Worm (Caenorhabditis elegans) whole organism, L2 larva: ENCODE data around the gene C11E4.8.

Experiments used
- C34F6.9 ChIP-seq: fragments of 150-350 bp; optimal IDR thresholded peaks from 2 replicates; lab custom pipeline; 2014; ENCODE audit warnings: missing biosample characterization, missing genetic modification characterization
- F13H6.1 ChIP-seq: sonication (generic microtip); optimal IDR thresholded peaks from 2 replicates; lab custom pipeline; 2016; ENCODE audit warnings: missing genetic modification characterization, missing compliant biosample characterization
- R02D3.7 ChIP-seq: fragments of 150-350 bp; optimal IDR thresholded peaks from 2 replicates; lab custom pipeline; 2014; ENCODE audit warnings: missing biosample characterization, missing genetic modification characterization
- Y55F3AM.14 ChIP-seq: fragments of 200-800 bp; sonication (Bioruptor generic); optimal IDR thresholded peaks from 2 replicates; lab custom pipeline; 2018; ENCODE audit warnings: mild to moderate bottlenecking, missing genetic modification characterization, missing compliant biosample characterization
- ZK546.5 ChIP-seq: sonication (generic microtip); optimal IDR thresholded peaks from 2 replicates; lab custom pipeline; 2017; ENCODE audit warnings: missing biosample characterization, missing genetic modification characterization
- alr-1 ChIP-seq: fragments of 150-350 bp; optimal IDR thresholded peaks from 2 replicates; lab custom pipeline; 2014; ENCODE audit warnings: missing biosample characterization, missing genetic modification characterization
- aly-2 ChIP-seq: fragments of 150-350 bp; optimal IDR thresholded peaks from 2 replicates; lab custom pipeline; 2014; ENCODE audit warnings: missing biosample characterization, missing genetic modification characterization
- ama-1 ChIP-seq: fragments of 150-350 bp; optimal IDR thresholded peaks from 2 replicates; lab custom pipeline; 2018; ENCODE audit warnings: inconsistent platforms
- blmp-1 ChIP-seq: sonication (generic microtip); optimal IDR thresholded peaks from 2 replicates; lab custom pipeline; 2017; ENCODE audit warnings: missing genetic modification characterization, mild to moderate bottlenecking, missing compliant biosample characterization, antibody characterized with exemption, moderate library complexity; ENCODE audit not compliant: insufficient read depth
- ceh-16 ChIP-seq: fragments of 150-350 bp; optimal IDR thresholded peaks from 2 replicates; lab custom pipeline; 2014; ENCODE audit warnings: missing biosample characterization, missing genetic modification characterization
- crh-2 ChIP-seq: sonication (generic microtip); optimal IDR thresholded peaks from 2 replicates; lab custom pipeline; 2017; ENCODE audit warnings: missing biosample characterization, missing genetic modification characterization
- dmd-4 ChIP-seq: sonication (generic microtip); optimal IDR thresholded peaks from 2 replicates; lab custom pipeline; 2017; ENCODE audit warnings: missing biosample characterization, missing genetic modification characterization
- egl-27 ChIP-seq: sonication (generic microtip); optimal IDR thresholded peaks from 3 replicates; lab custom pipeline; 2017; ENCODE audit warnings: missing biosample characterization, missing genetic modification reagents, missing genetic modification characterization
- elt-1 ChIP-seq: fragments of 150-350 bp; optimal IDR thresholded peaks from 2 replicates; lab custom pipeline; 2014; ENCODE audit warnings: missing biosample characterization, missing genetic modification characterization
- elt-3 ChIP-seq: sonication (generic microtip); optimal IDR thresholded peaks from 2 replicates; lab custom pipeline; 2017; ENCODE audit warnings: missing biosample characterization, missing genetic modification characterization
- fos-1 ChIP-seq: fragments of 150-350 bp; optimal IDR thresholded peaks from 2 replicates; lab custom pipeline; 2014; ENCODE audit warnings: missing biosample characterization, missing genetic modification characterization
- gmeb-1 ChIP-seq: fragments of 150-350 bp; optimal IDR thresholded peaks from 2 replicates; lab custom pipeline; 2014; ENCODE audit warnings: missing biosample characterization, missing genetic modification characterization
- lin-13 ChIP-seq: fragments of 150-350 bp; optimal IDR thresholded peaks from 2 replicates; lab custom pipeline; 2014; ENCODE audit warnings: missing biosample characterization, missing genetic modification reagents, missing genetic modification characterization
- lin-39 ChIP-seq: fragments of 150-350 bp; optimal IDR thresholded peaks from 2 replicates; lab custom pipeline; 2014; ENCODE audit warnings: missing biosample characterization, missing genetic modification reagents, missing genetic modification characterization
- lsy-2 ChIP-seq, 2 experiments: fragments of 150-350 bp in 1 of 2; sonication (generic microtip) in 1 of 2; optimal IDR thresholded peaks; 2 replicates each; lab custom pipeline; 2014 to 2017; ENCODE audit warnings: missing biosample characterization in 2 of 2, missing genetic modification characterization in 2 of 2
- mbf-1 ChIP-seq: sonication (generic microtip); optimal IDR thresholded peaks from 2 replicates; lab custom pipeline; 2017; ENCODE audit warnings: missing biosample characterization, missing genetic modification characterization
- mdl-1 ChIP-seq, 2 experiments: fragments of 150-350 bp in 1 of 2; sonication (generic microtip) in 1 of 2; optimal IDR thresholded peaks; 2 replicates each; lab custom pipeline; 2017; ENCODE audit warnings: missing biosample characterization in 2 of 2, missing genetic modification characterization in 2 of 2
- nhr-11 ChIP-seq: fragments of 150-350 bp; optimal IDR thresholded peaks from 2 replicates; lab custom pipeline; 2014; ENCODE audit warnings: missing biosample characterization, missing genetic modification characterization
- nhr-12 ChIP-seq: fragments of 150-350 bp; optimal IDR thresholded peaks from 2 replicates; lab custom pipeline; 2014; ENCODE audit warnings: missing biosample characterization, missing genetic modification characterization
- nhr-129 ChIP-seq: fragments of 150-350 bp; optimal IDR thresholded peaks from 2 replicates; lab custom pipeline; 2014; ENCODE audit warnings: missing biosample characterization, missing genetic modification characterization
- nhr-21 ChIP-seq: fragments of 150-350 bp; optimal IDR thresholded peaks from 2 replicates; lab custom pipeline; 2014; ENCODE audit warnings: missing biosample characterization, missing genetic modification characterization
- nhr-23 ChIP-seq: fragments of 150-350 bp; optimal IDR thresholded peaks from 2 replicates; lab custom pipeline; 2014; ENCODE audit warnings: missing biosample characterization, missing genetic modification reagents, missing genetic modification characterization
- nhr-237 ChIP-seq: fragments of 150-350 bp; optimal IDR thresholded peaks from 2 replicates; lab custom pipeline; 2014; ENCODE audit warnings: missing biosample characterization, missing genetic modification characterization
- nhr-25 ChIP-seq: fragments of 150-350 bp; sonication (generic microtip); optimal IDR thresholded peaks from 3 replicates; lab custom pipeline; 2014; ENCODE audit warnings: missing biosample characterization, missing genetic modification characterization
- nhr-6 ChIP-seq: fragments of 150-350 bp; optimal IDR thresholded peaks from 2 replicates; lab custom pipeline; 2014; ENCODE audit warnings: missing biosample characterization, missing genetic modification characterization
- nhr-77 ChIP-seq: fragments of 150-350 bp; optimal IDR thresholded peaks from 2 replicates; lab custom pipeline; 2014; ENCODE audit warnings: missing biosample characterization, missing genetic modification characterization
- sma-3 ChIP-seq: sonication (generic microtip); optimal IDR thresholded peaks from 2 replicates; lab custom pipeline; 2016; ENCODE audit warnings: missing genetic modification reagents, missing genetic modification characterization, missing compliant biosample characterization
- sma-9 ChIP-seq, 2 experiments: fragments of 150-350 bp in 1 of 2; sonication (generic microtip) in 1 of 2; optimal IDR thresholded peaks; 2 replicates each; lab custom pipeline; 2014 to 2016; ENCODE audit warnings: missing genetic modification characterization in 2 of 2, mild to moderate bottlenecking in 1 of 2, missing biosample characterization in 1 of 2, missing compliant biosample characterization in 1 of 2, missing genetic modification reagents in 1 of 2, moderate library complexity in 1 of 2
- unc-39 ChIP-seq: fragments of 150-350 bp; optimal IDR thresholded peaks from 2 replicates; lab custom pipeline; 2014; ENCODE audit warnings: missing biosample characterization, missing genetic modification characterization
- unc-55 ChIP-seq: fragments of 150-350 bp; sonication (generic microtip); optimal IDR thresholded peaks from 3 replicates; lab custom pipeline; 2014; ENCODE audit warnings: missing biosample characterization, missing genetic modification reagents, missing genetic modification characterization
- unc-62 ChIP-seq: fragments of 150-350 bp; optimal IDR thresholded peaks from 2 replicates; lab custom pipeline; 2014; ENCODE audit warnings: missing biosample characterization, missing genetic modification reagents, missing genetic modification characterization
- zag-1 ChIP-seq: fragments of 150-350 bp; optimal IDR thresholded peaks from 2 replicates; lab custom pipeline; 2014; ENCODE audit warnings: missing biosample characterization, missing genetic modification characterization
- ztf-11 ChIP-seq: sonication (generic microtip); optimal IDR thresholded peaks from 2 replicates; lab custom pipeline; 2017; ENCODE audit warnings: missing biosample characterization, missing genetic modification characterization
- ztf-4 ChIP-seq: fragments of 150-350 bp; optimal IDR thresholded peaks from 2 replicates; lab custom pipeline; 2014; ENCODE audit warnings: missing biosample characterization, missing genetic modification characterization

C11E4.8 gene

DNA sequence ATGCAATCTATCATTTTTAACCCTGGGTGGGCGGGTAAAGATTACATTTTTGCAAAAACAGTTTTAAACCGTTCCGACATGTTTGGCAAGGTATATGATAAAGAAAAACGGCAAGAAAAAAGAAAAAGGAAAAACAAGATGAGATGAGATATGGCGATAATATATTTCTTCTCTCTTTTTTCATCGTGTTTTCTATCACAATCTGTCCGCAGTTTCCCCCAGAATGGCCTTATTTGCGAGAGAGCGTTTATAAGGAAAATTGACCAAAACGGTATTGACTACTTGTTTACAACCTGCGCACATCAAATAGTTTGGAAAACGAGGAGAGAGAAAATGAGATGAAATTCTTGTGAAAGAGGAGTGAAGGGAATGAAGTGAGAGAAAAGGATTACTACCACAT lies 47.2 kb downstream of the C11E4.8 start:
- TF ChIP-seq nhr-237 (tag; lab: Kevin White, UChicago): no peak
- TF ChIP-seq nhr-77 (tag; lab: Kevin White, UChicago): no peak
- TF ChIP-seq unc-39 (tag; lab: Kevin White, UChicago): no peak
- TF ChIP-seq nhr-12 (tag; lab: Kevin White, UChicago): no peak
- TF ChIP-seq egl-27 (tag; lab: Kevin White, UChicago): peak; percentile 4
- TF ChIP-seq nhr-129: peak; percentile 50
- peak; percentile 24 for TF ChIP-seq ztf-4 (tag; lab: Kevin White, UChicago)
- peak; percentile 61 for TF ChIP-seq nhr-6 (tag; lab: Kevin White, UChicago)
- TF ChIP-seq unc-62 (GFP tag; lab: Kevin White, UChicago): no peak
- TF ChIP-seq elt-1 (tag; lab: Kevin White, UChicago): no peak
- peak; percentile 42 for TF ChIP-seq crh-2 (tag; lab: Kevin White, UChicago)
- TF ChIP-seq blmp-1 (tag; lab: Kevin White, UChicago): peak; percentile 75
- peak; percentile 40 for TF ChIP-seq fos-1
- TF ChIP-seq nhr-21 (tag; lab: Kevin White, UChicago): peak; percentile 50
- no peak for TF ChIP-seq dmd-4
- no peak for TF ChIP-seq nhr-11 (tag; lab: Kevin White, UChicago)
- no peak for TF ChIP-seq mbf-1 (tag; lab: Kevin White, UChicago)
- no peak for TF ChIP-seq elt-3 (tag; lab: Kevin White, UChicago)
- no peak for TF ChIP-seq R02D3.7 (tag; lab: Kevin White, UChicago)
- no peak for TF ChIP-seq ama-1
- peak in 1 of 2 experiments; percentile 3 for TF ChIP-seq mdl-1 (tag; optimal IDR thresholded peaks at IDR 0.05; lab: Kevin White, UChicago)
- TF ChIP-seq nhr-25 (tag; lab: Kevin White, UChicago): peak; percentile 82
- TF ChIP-seq gmeb-1: no peak
- no peak for TF ChIP-seq ZK546.5 (tag; lab: Kevin White, UChicago)
- no peak for TF ChIP-seq nhr-23 (tag; lab: Kevin White, UChicago)
- peak; percentile 8 for TF ChIP-seq lin-13 (GFP tag; lab: Kevin White, UChicago)
- TF ChIP-seq sma-9 (GFP tag; optimal IDR thresholded peaks at IDR 0.05; lab: Kevin White, UChicago): peak; percentile 19
- no peak for TF ChIP-seq sma-9 (tag; optimal IDR thresholded peaks at IDR 0.05; lab: Kevin White, UChicago)
- no peak for TF ChIP-seq alr-1 (tag; lab: Kevin White, UChicago)
- peak; percentile 59 for TF ChIP-seq sma-3 (GFP tag; lab: Kevin White, UChicago)
- peak; percentile 7 for TF ChIP-seq F13H6.1 (tag; lab: Kevin White, UChicago)
- no peak for TF ChIP-seq unc-55
- TF ChIP-seq C34F6.9: peak; percentile 41
- TF ChIP-seq lsy-2 (tag; optimal IDR thresholded peaks at IDR 0.05; lab: Kevin White, UChicago): peak in 1 of 2 experiments; percentile 33
- peak; percentile 86 for TF ChIP-seq ceh-16 (tag; lab: Kevin White, UChicago)
- no peak for TF ChIP-seq aly-2 (tag; lab: Kevin White, UChicago)

- no peak for TF ChIP-seq ztf-11 (tag; lab: Kevin White, UChicago)
- TF ChIP-seq C34F6.9: peak; percentile 40
- no peak for TF ChIP-seq nhr-237 (tag; lab: Kevin White, UChicago)
- TF ChIP-seq Y55F3AM.14 (GFP tag; lab: Kevin White, UChicago): no peak
- TF ChIP-seq zag-1 (tag; lab: Kevin White, UChicago): peak; percentile 12
- peak; percentile 3 for TF ChIP-seq lin-13 (GFP tag; lab: Kevin White, UChicago)
- TF ChIP-seq nhr-129: peak; percentile 55
- no peak for TF ChIP-seq ZK546.5 (tag; lab: Kevin White, UChicago)
- TF ChIP-seq mdl-1 (tag; optimal IDR thresholded peaks at IDR 0.05; lab: Kevin White, UChicago): peak in 1 of 2 experiments; percentile 46
- peak; percentile 6 for TF ChIP-seq crh-2 (tag; lab: Kevin White, UChicago)
- TF ChIP-seq lin-39: no peak
- peak; percentile 39 for TF ChIP-seq unc-55
- TF ChIP-seq lsy-2 (tag; optimal IDR thresholded peaks at IDR 0.05; lab: Kevin White, UChicago): peak in 1 of 2 experiments; percentile 22
- peak; percentile 59 for TF ChIP-seq F13H6.1 (tag; lab: Kevin White, UChicago)
Measured at ce11 chrX:9668554-9668953, 48.3 kb downstream of the C11E4.8 start, which contains the start of gene T14B1.1. T14B1.1 (minus strand) TSS chrX:9668723.

DNA sequence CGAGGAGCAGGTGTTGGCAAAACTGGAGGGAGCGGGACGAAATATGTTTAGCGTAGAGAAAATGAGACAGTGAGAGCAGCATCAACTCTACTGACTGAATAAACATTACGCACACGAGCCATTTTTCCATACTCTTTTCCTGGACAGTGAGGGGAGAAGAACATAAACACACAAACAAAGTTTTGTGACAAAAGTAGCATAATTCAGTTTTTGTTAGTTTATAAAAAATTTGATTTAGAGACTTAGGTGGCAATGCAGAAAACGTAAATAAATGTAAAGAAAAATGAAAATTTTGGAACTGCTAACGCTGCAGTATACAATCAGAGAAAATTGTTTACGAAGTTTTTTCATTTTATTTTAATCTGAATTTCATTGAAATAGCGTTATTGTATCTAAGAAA lies 53.0 kb downstream of the C11E4.8 start:
- TF ChIP-seq sma-9 (GFP tag; optimal IDR thresholded peaks at IDR 0.05; lab: Kevin White, UChicago) (peak; percentile 24), sma-9 (tag; optimal IDR thresholded peaks at IDR 0.05; lab: Kevin White, UChicago) (no peak), lsy-2 (tag; optimal IDR thresholded peaks at IDR 0.05; lab: Kevin White, UChicago) (peak in 1 of 2 experiments; percentile 1), fos-1 (peak; percentile 46), nhr-12 (tag; lab: Kevin White, UChicago) (no peak)
